Fruit fly (Drosophila melanogaster) whole organism, embryonic: ENCODE results near the gene CG5377.

Experiments used
- Bgb ChIP-seq: fragments of 200-800 bp; sonication (Bioruptor generic); IDR thresholded peaks from 2 replicates; pipeline ENCODE4 v1.3.6; 2022; ENCODE audit warnings: missing biosample characterization, missing genetic modification characterization; ENCODE audit not compliant: partially characterized antibody
- CG12299 ChIP-seq: fragments of 200-800 bp; sonication (Bioruptor generic); optimal IDR thresholded peaks from 2 replicates; lab custom pipeline; 2018; ENCODE audit warnings: missing biosample characterization, mild to moderate bottlenecking, missing genetic modification characterization
- CG15073 ChIP-seq: fragments of 200-800 bp; sonication (Bioruptor generic); optimal IDR thresholded peaks from 2 replicates; lab custom pipeline; 2016; ENCODE audit warnings: missing biosample characterization, missing genetic modification characterization
- CG15601 ChIP-seq: fragments of 200-800 bp; sonication (Bioruptor generic); optimal IDR thresholded peaks from 3 replicates; lab custom pipeline; 2019; ENCODE audit warnings: missing biosample characterization, mild to moderate bottlenecking, missing genetic modification characterization, moderate library complexity
- CG17328 ChIP-seq: fragments of 200-800 bp; sonication (Bioruptor generic); IDR thresholded peaks from 2 replicates; pipeline ENCODE4 v1.3.6; 2022; ENCODE audit warnings: missing biosample characterization, missing genetic modification characterization
- CG17359 ChIP-seq: fragments of 200-800 bp; sonication (Bioruptor generic); optimal IDR thresholded peaks from 3 replicates; lab custom pipeline; 2018; ENCODE audit warnings: missing biosample characterization, mild to moderate bottlenecking, missing genetic modification characterization, moderate library complexity
- CG17802 ChIP-seq: fragments of 200-800 bp; sonication (Bioruptor generic); optimal IDR thresholded peaks from 2 replicates; lab custom pipeline; 2018; ENCODE audit warnings: missing biosample characterization, mild to moderate bottlenecking, missing genetic modification characterization, moderate library complexity
- CG2116 ChIP-seq: fragments of 200-800 bp; sonication (Bioruptor generic); optimal IDR thresholded peaks from 3 replicates; lab custom pipeline; 2018; ENCODE audit warnings: missing biosample characterization, mild to moderate bottlenecking, missing genetic modification characterization
- CG33213 ChIP-seq: fragments of 200-800 bp; sonication (Bioruptor generic); optimal IDR thresholded peaks from 3 replicates; lab custom pipeline; 2016; ENCODE audit warnings: missing biosample characterization, missing genetic modification characterization
- CG34422 ChIP-seq: fragments of 200-800 bp; sonication (Bioruptor generic); IDR thresholded peaks from 3 replicates; pipeline ENCODE4 v1.3.6; 2022; ENCODE audit warnings: missing biosample characterization, missing genetic modification characterization
- CG3847 ChIP-seq: fragments of 200-800 bp; sonication (Bioruptor generic); IDR thresholded peaks from 2 replicates; pipeline ENCODE4 v1.3.6; 2022; ENCODE audit warnings: missing biosample characterization, missing genetic modification characterization
- CG3995 ChIP-seq: fragments of 200-800 bp; sonication (Bioruptor generic); optimal IDR thresholded peaks from 3 replicates; lab custom pipeline; 2016; ENCODE audit warnings: missing biosample characterization, missing genetic modification characterization
- CG7271 ChIP-seq: fragments of 200-800 bp; sonication (Bioruptor generic); optimal IDR thresholded peaks from 2 replicates; lab custom pipeline; 2018; ENCODE audit warnings: missing biosample characterization, mild to moderate bottlenecking, missing genetic modification characterization, moderate library complexity
- CG7357 ChIP-seq: fragments of 200-800 bp; sonication (Bioruptor generic); IDR thresholded peaks from 3 replicates; pipeline ENCODE4 v1.3.6; 2022; ENCODE audit warnings: missing biosample characterization, missing genetic modification characterization
- CG7556 ChIP-seq: fragments of 200-800 bp; sonication (Bioruptor generic); optimal IDR thresholded peaks from 2 replicates; lab custom pipeline; 2017; ENCODE audit warnings: missing biosample characterization, mild to moderate bottlenecking, missing genetic modification characterization
- CG9817 ChIP-seq: fragments of 200-800 bp; sonication (Bioruptor generic); optimal IDR thresholded peaks from 2 replicates; lab custom pipeline; 2018; ENCODE audit warnings: missing biosample characterization, mild to moderate bottlenecking, missing genetic modification characterization, moderate library complexity
- CHES-1-like ChIP-seq: fragments of 200-800 bp; sonication (Bioruptor generic); optimal IDR thresholded peaks from 2 replicates; lab custom pipeline; 2016; ENCODE audit warnings: missing biosample characterization, missing genetic modification characterization
- CTCF ChIP-seq: fragments of 200-800 bp; sonication (Bioruptor generic); optimal IDR thresholded peaks from 2 replicates; lab custom pipeline; 2017; ENCODE audit warnings: missing biosample characterization, mild to moderate bottlenecking, missing genetic modification characterization, moderate library complexity
- Deaf1 ChIP-seq: fragments of 200-800 bp; optimal IDR thresholded peaks from 3 replicates; lab custom pipeline; 2019; ENCODE audit warnings: missing biosample characterization, mild to moderate bottlenecking, missing genetic modification characterization, moderate library complexity
- Doc3 ChIP-seq: fragments of 200-800 bp; sonication (Bioruptor generic); IDR thresholded peaks from 3 replicates; pipeline ENCODE4 v1.3.6; 2022; ENCODE audit warnings: missing biosample characterization, missing genetic modification characterization; ENCODE audit not compliant: partially characterized antibody
- E2f2 ChIP-seq: fragments of 200-800 bp; sonication (Bioruptor generic); IDR thresholded peaks from 2 replicates; pipeline ENCODE4 v1.3.6; 2022; ENCODE audit warnings: missing biosample characterization, missing genetic modification characterization
- Elba2 ChIP-seq: fragments of 200-800 bp; sonication (Bioruptor generic); optimal IDR thresholded peaks from 3 replicates; lab custom pipeline; 2016; ENCODE audit warnings: missing biosample characterization, missing genetic modification characterization
- Ets97D ChIP-seq: fragments of 200-800 bp; sonication (Bioruptor generic); optimal IDR thresholded peaks from 3 replicates; lab custom pipeline; 2016; ENCODE audit warnings: missing biosample characterization, missing genetic modification characterization
- Fer1 ChIP-seq: fragments of 200-800 bp; sonication (Bioruptor generic); optimal IDR thresholded peaks from 2 replicates; lab custom pipeline; 2017; ENCODE audit warnings: missing biosample characterization, mild to moderate bottlenecking, missing genetic modification characterization
- Fer3 ChIP-seq: fragments of 200-800 bp; sonication (Bioruptor generic); optimal IDR thresholded peaks from 2 replicates; lab custom pipeline; 2018; ENCODE audit warnings: missing biosample characterization, mild to moderate bottlenecking, missing genetic modification characterization, moderate library complexity
- H2.0 ChIP-seq: fragments of 200-800 bp; sonication (Bioruptor generic); IDR thresholded peaks from 2 replicates; pipeline ENCODE4 v1.3.6; 2022; ENCODE audit warnings: missing biosample characterization, missing genetic modification characterization
- Myb ChIP-seq: fragments of 200-800 bp; sonication (Bioruptor generic); optimal IDR thresholded peaks from 2 replicates; lab custom pipeline; 2016; ENCODE audit warnings: missing biosample characterization, missing genetic modification characterization
- Neu2 ChIP-seq: fragments of 200-800 bp; sonication (Bioruptor generic); optimal IDR thresholded peaks from 3 replicates; lab custom pipeline; 2016; ENCODE audit warnings: missing biosample characterization, missing genetic modification characterization, borderline replicate concordance
- Pdp1 ChIP-seq, 2 experiments: fragments of 200-800 bp; sonication (Bioruptor generic); optimal IDR thresholded peaks; 3 replicates each; lab custom pipeline; 2016; ENCODE audit warnings: missing biosample characterization in 2 of 2, missing genetic modification characterization in 2 of 2, mild to moderate bottlenecking in 1 of 2, moderate library complexity in 1 of 2
- Rx ChIP-seq: fragments of 200-800 bp; sonication (Bioruptor generic); IDR thresholded peaks from 2 replicates; pipeline ENCODE4 v1.3.6; 2022; ENCODE audit warnings: missing biosample characterization, missing genetic modification characterization
- Six4 ChIP-seq: fragments of 200-800 bp; sonication (Bioruptor generic); optimal IDR thresholded peaks from 2 replicates; lab custom pipeline; 2016; ENCODE audit warnings: missing biosample characterization, missing genetic modification characterization
- Sox102F ChIP-seq: fragments of 200-800 bp; sonication (Bioruptor generic); optimal IDR thresholded peaks from 2 replicates; lab custom pipeline; 2018; ENCODE audit warnings: missing biosample characterization, mild to moderate bottlenecking, missing genetic modification characterization, moderate library complexity
- Taf1 ChIP-seq: fragments of 200-800 bp; sonication (Bioruptor generic); IDR thresholded peaks from 2 replicates; pipeline ENCODE4 v1.3.6; 2022; ENCODE audit warnings: missing biosample characterization, missing genetic modification characterization
- ac ChIP-seq: fragments of 200-800 bp; sonication (Bioruptor generic); optimal IDR thresholded peaks from 3 replicates; lab custom pipeline; 2017; ENCODE audit warnings: missing biosample characterization, mild to moderate bottlenecking, missing genetic modification characterization
- bab2 ChIP-seq: fragments of 200-800 bp; sonication (Bioruptor generic); optimal IDR thresholded peaks from 2 replicates; lab custom pipeline; 2016; ENCODE audit warnings: missing biosample characterization, missing genetic modification characterization
- cad ChIP-seq: fragments of >200 bp; optimal IDR thresholded peaks from 2 replicates; lab custom pipeline; 2017; ENCODE audit warnings: missing biosample characterization, missing genetic modification characterization
- chm ChIP-seq: fragments of 200-800 bp; sonication (Bioruptor generic); IDR thresholded peaks from 2 replicates; pipeline ENCODE4 v1.3.6; 2022; ENCODE audit warnings: missing biosample characterization, missing genetic modification characterization
- ci ChIP-seq: fragments of 200-800 bp; sonication (Bioruptor generic); IDR thresholded peaks from 3 replicates; pipeline ENCODE4 v1.3.6; 2022; ENCODE audit warnings: missing biosample characterization, missing genetic modification characterization
- exex ChIP-seq: fragments of 200-800 bp; sonication (Bioruptor generic); optimal IDR thresholded peaks from 4 replicates; lab custom pipeline; 2018; ENCODE audit warnings: missing biosample characterization, mild to moderate bottlenecking, missing genetic modification characterization, moderate library complexity
- fd102C ChIP-seq: fragments of 200-800 bp; sonication (Bioruptor generic); optimal IDR thresholded peaks from 2 replicates; lab custom pipeline; 2018; ENCODE audit warnings: missing biosample characterization, mild to moderate bottlenecking, missing genetic modification characterization, moderate library complexity
- gro ChIP-seq: fragments of 200-800 bp; sonication (Bioruptor generic); optimal IDR thresholded peaks from 2 replicates; lab custom pipeline; 2016; ENCODE audit warnings: missing biosample characterization, missing genetic modification characterization
- insv ChIP-seq, 2 experiments: fragments of 200-800 bp; sonication (Bioruptor generic); optimal IDR thresholded peaks; 3 replicates each; lab custom pipeline; 2016 to 2018; ENCODE audit warnings: missing biosample characterization in 2 of 2, missing genetic modification characterization in 2 of 2
- jing ChIP-seq: fragments of 200-800 bp; sonication (Bioruptor generic); optimal IDR thresholded peaks from 2 replicates; lab custom pipeline; 2018; ENCODE audit warnings: missing biosample characterization, mild to moderate bottlenecking, missing genetic modification characterization
- kni ChIP-seq: fragments of 200-800 bp; sonication (Bioruptor generic); optimal IDR thresholded peaks from 3 replicates; lab custom pipeline; 2017; ENCODE audit warnings: mild to moderate bottlenecking, missing biosample characterization, missing genetic modification reagents, missing genetic modification characterization
- knrl ChIP-seq: fragments of 200-800 bp; sonication (Bioruptor generic); IDR thresholded peaks from 3 replicates; pipeline ENCODE4 v1.3.6; 2022; ENCODE audit warnings: missing biosample characterization, missing genetic modification characterization; ENCODE audit not compliant: partially characterized antibody
- nerfin-1 ChIP-seq: fragments of 200-800 bp; sonication (Bioruptor generic); optimal IDR thresholded peaks from 3 replicates; lab custom pipeline; 2019; ENCODE audit warnings: missing biosample characterization, mild to moderate bottlenecking, missing genetic modification characterization, moderate library complexity
- schlank ChIP-seq: fragments of 200-800 bp; sonication (Bioruptor generic); optimal IDR thresholded peaks from 2 replicates; lab custom pipeline; 2018; ENCODE audit warnings: missing biosample characterization, mild to moderate bottlenecking, missing genetic modification characterization
- scrt ChIP-seq: fragments of 200-800 bp; sonication (Bioruptor generic); optimal IDR thresholded peaks from 2 replicates; lab custom pipeline; 2018; ENCODE audit warnings: missing biosample characterization, mild to moderate bottlenecking, missing genetic modification characterization, moderate library complexity
- slbo ChIP-seq: fragments of 200-800 bp; sonication (Bioruptor generic); IDR thresholded peaks from 2 replicates; pipeline ENCODE4 v1.3.6; 2022; ENCODE audit warnings: missing biosample characterization, missing genetic modification characterization
- tin ChIP-seq: fragments of 200-800 bp; sonication (Bioruptor generic); optimal IDR thresholded peaks from 3 replicates; lab custom pipeline; 2016; ENCODE audit warnings: missing biosample characterization, missing genetic modification characterization
- tx ChIP-seq: fragments of 200-800 bp; sonication (Bioruptor generic); optimal IDR thresholded peaks from 2 replicates; lab custom pipeline; 2016; ENCODE audit warnings: missing biosample characterization, missing genetic modification characterization

CG5377 gene

DNA sequence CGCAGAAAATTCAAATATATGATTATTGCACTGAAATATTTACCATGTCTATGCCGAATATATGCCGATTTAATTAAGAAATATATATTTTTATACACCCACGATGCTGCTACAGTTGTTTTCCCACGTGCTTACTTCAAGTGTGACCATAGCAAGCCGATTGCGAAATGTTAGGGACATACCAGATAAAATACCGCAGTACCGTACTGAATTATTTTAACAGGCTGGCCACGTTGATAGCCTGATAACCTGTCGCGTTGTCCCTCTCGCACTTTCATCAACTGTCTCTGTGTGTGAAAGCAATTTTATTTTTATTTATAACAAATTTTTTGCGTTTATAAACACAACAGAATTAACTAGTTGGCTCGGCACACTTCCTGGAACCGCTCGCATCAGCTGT is 47.0 kb downstream of the CG5377 start, which contains the start of the genes Nop56 and mats (continued):
- no peak for TF ChIP-seq chm (GFP tag; lab: Robert Waterston, UW)
- TF ChIP-seq fd102C (GFP tag; lab: Kevin White, UChicago) = no peak
- peak; percentile 41 for TF ChIP-seq exex (tag; lab: Kevin White, UChicago)
- TF ChIP-seq Elba2 = peak; percentile 84
- peak; percentile 43 for TF ChIP-seq CG2116
- peak; percentile 43; the same call in 2 of the 3 replicates for TF ChIP-seq ci (GFP tag; lab: Robert Waterston, UW)
- TF ChIP-seq Sox102F (GFP tag; lab: Kevin White, UChicago) = no peak
- no peak for TF ChIP-seq schlank (tag; lab: Kevin White, UChicago)
- TF ChIP-seq CG15601 (tag; lab: Kevin White, UChicago) = peak; percentile 25
- TF ChIP-seq tin = no peak
- TF ChIP-seq Fer3 = peak; percentile 17
- TF ChIP-seq CTCF (GFP tag; lab: Kevin White, UChicago) = peak; percentile 13
- TF ChIP-seq Myb (GFP tag; lab: Kevin White, UChicago) = peak; percentile 11
- TF ChIP-seq CG17802 (tag; lab: Kevin White, UChicago) = no peak
- TF ChIP-seq CHES-1-like = no peak
- TF ChIP-seq Taf1 = no peak
- TF ChIP-seq CG15073 (GFP tag; lab: Kevin White, UChicago) = no peak
- no peak for TF ChIP-seq H2.0 (GFP tag; lab: Robert Waterston, UW)
- no peak for TF ChIP-seq Deaf1
- no peak for TF ChIP-seq jing (GFP tag; lab: Kevin White, UChicago)
- peak; percentile 26 for TF ChIP-seq scrt
- no peak for TF ChIP-seq knrl (GFP tag; lab: Robert Waterston, UW)
- peak; percentile 81; the same call in 2 of the 3 replicates for TF ChIP-seq CG34422 (GFP tag; lab: Robert Waterston, UW)
- no peak for TF ChIP-seq kni (GFP tag; lab: Kevin White, UChicago)
- no peak for TF ChIP-seq cad (GFP tag; lab: Kevin White, UChicago)
- peak; percentile 30 for TF ChIP-seq gro
- peak; percentile 20 for TF ChIP-seq CG17359
- TF ChIP-seq Fer1 (GFP tag; lab: Kevin White, UChicago) = peak; percentile 24
- TF ChIP-seq Rx = no peak
- no peak for TF ChIP-seq ac (GFP tag; lab: Kevin White, UChicago)
- peak; percentile 83 for TF ChIP-seq Ets97D
- TF ChIP-seq E2f2 (GFP tag; lab: Robert Waterston, UW) = peak; percentile 23; the same call in 1 of the 2 replicates
- peak; percentile 40 for TF ChIP-seq CG3995 (GFP tag; lab: Kevin White, UChicago)
- no peak for TF ChIP-seq CG17328 (GFP tag; lab: Robert Waterston, UW)
- no peak for TF ChIP-seq CG7357 (GFP tag; lab: Robert Waterston, UW)
- peak; percentile 42; the same call in 1 of the 2 replicates for TF ChIP-seq Bgb (GFP tag; lab: Robert Waterston, UW)
- TF ChIP-seq CG9817 (tag; lab: Kevin White, UChicago) = no peak
- no peak for TF ChIP-seq CG7271
- TF ChIP-seq slbo (GFP tag; lab: Robert Waterston, UW) = peak; percentile 54
- TF ChIP-seq Pdp1 (GFP tag; optimal IDR thresholded peaks at IDR 0.05; lab: Kevin White, UChicago) = peak in 1 of 2 experiments; percentile 55
- TF ChIP-seq CG33213 (GFP tag; lab: Kevin White, UChicago) = peak; percentile 6
- TF ChIP-seq Doc3 (GFP tag; lab: Robert Waterston, UW) = peak; percentile 41; the same call in 1 of the 3 replicates
- TF ChIP-seq CG7556 (GFP tag; lab: Kevin White, UChicago) = no peak
- peak; percentile 28 for TF ChIP-seq CG12299
- TF ChIP-seq Six4 (GFP tag; lab: Kevin White, UChicago) = no peak
- TF ChIP-seq Neu2 (GFP tag; lab: Kevin White, UChicago) = no peak
- peak; percentile 29 for TF ChIP-seq nerfin-1 (tag; lab: Kevin White, UChicago)
- TF ChIP-seq tx (GFP tag; lab: Kevin White, UChicago) = no peak
- TF ChIP-seq insv (GFP tag; optimal IDR thresholded peaks at IDR 0.05; lab: Kevin White, UChicago) = peak in 1 of 2 experiments; percentile 55
- peak; percentile 71 for TF ChIP-seq CG3847 (GFP tag; lab: Robert Waterston, UW)
- TF ChIP-seq bab2 (GFP tag; lab: Kevin White, UChicago) = no peak
